Worm (Caenorhabditis elegans): ENCODE results near the gene cya-1.

DNA sequence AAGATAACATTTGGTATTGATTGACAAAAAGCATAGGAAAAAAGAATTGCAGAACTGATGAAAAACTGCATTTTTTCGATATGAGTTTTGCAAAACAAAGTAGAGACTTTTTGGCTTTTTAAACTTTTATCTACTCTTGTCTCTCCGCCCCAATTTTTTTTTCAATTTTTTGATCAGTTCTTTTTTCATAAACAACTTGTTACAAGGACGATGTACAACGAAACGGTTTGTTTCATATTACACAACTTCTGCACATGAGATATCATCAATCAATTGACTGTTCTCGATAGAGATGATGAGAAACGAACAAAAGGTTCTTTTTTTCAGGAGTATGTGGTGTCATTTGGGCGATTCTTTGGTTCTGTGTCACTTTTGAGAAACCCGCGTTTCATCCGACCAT lies 29.5 kb upstream of the cya-1 start, which contains the start of gene ZK512.7:
- TF ChIP-seq snpc-4 (tag; optimal IDR thresholded peaks at IDR 0.05) = no peak
- TF ChIP-seq ztf-11 (tag; optimal IDR thresholded peaks at IDR 0.05) = no peak
- no peak for TF ChIP-seq aly-2 (tag; optimal IDR thresholded peaks at IDR 0.05)
- no peak for TF ChIP-seq ZK546.5 (tag; optimal IDR thresholded peaks at IDR 0.05)
- TF ChIP-seq egl-27 (tag; optimal IDR thresholded peaks at IDR 0.05) = no peak
- no peak for TF ChIP-seq nhr-77 (tag; optimal IDR thresholded peaks at IDR 0.05)
